Worm (Caenorhabditis elegans) whole organism, dauer: ENCODE measurements around the gene C06H2.7.

Source experiments
- unc-62 ChIP-seq: sonication (generic microtip); optimal IDR thresholded peaks from 2 replicates; lab custom pipeline; 2017; ENCODE audit warnings: missing biosample characterization, missing genetic modification reagents, missing genetic modification characterization

Gene C06H2.7

ce11 chrV:11148971-11149370 lies 4.4 kb upstream of the C06H2.7 start:
- TF ChIP-seq unc-62, result no peak

DNA sequence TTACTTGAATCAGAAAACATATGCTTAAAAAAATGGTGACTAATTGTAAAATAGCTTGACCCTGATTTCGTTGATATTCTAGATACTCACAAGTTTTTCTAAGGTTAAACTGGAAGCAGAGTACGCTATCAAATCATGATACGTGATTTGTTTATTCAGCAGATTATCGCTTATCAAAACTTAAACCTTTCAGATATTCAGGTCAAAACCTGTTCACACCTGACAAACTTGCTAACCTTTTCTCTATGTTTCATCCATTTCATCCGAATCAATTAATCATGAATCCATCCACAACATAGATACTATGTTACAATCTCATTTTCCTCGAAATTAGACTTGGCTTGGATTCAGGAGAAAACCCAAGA lies 3.2 kb upstream of the C06H2.7 start:
- no peak for TF ChIP-seq unc-62

- TF ChIP-seq unc-62, result no peak
Observed at ce11 chrV:11146958-11147779, 2.6 kb upstream of the C06H2.7 start, which contains the start of the genes T19C4.24 and nlp-33. TSS of gene T19C4.24 (minus strand) at chrV:11147008. TSS of gene nlp-33 (plus strand) at chrV:11147346.

DNA sequence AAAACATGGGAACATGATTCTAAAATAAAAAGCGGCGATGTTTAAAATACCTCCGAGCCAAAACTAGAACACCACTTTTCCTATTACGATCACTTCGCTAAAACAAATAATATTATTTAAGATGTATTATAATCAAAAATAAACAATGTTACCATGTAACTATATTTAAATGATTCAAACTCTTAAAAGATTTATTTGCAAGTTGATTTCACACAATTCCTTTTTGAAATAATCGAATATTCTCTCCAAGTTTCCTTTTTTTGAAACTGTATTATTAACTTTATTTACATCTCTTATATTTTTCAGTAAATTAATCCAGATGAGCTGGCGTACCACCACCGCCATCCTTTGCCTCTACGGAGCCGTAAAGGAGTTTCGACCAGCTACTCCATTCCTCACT lies 3.4 kb downstream of the C06H2.7 start, which contains the start of gene folt-1:
Gene folt-1, plus strand, starts transcription at position 301 of the 400 bp plus-strand sequence.
- TF ChIP-seq unc-62, result no peak

DNA sequence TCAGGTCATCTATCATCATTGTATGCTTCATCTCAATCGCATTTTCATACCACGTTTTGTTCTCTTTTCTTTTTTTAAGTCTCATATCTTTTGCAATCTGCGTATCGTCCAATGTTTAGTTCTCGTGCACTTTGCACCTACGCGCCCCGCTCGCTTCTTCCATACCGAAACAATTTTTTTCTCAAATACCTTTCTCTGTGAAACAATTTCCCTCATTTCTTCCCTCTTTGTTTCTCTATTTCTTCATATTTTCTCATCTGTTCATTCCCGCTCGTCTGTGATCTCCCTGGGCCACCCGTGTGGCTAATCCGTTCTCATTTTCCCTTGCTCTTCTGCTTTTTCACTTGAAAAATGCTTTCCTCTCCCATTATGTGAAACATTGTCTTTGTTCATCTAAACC lies 4.3 kb downstream of the C06H2.7 start:
- TF ChIP-seq unc-62, result no peak

DNA sequence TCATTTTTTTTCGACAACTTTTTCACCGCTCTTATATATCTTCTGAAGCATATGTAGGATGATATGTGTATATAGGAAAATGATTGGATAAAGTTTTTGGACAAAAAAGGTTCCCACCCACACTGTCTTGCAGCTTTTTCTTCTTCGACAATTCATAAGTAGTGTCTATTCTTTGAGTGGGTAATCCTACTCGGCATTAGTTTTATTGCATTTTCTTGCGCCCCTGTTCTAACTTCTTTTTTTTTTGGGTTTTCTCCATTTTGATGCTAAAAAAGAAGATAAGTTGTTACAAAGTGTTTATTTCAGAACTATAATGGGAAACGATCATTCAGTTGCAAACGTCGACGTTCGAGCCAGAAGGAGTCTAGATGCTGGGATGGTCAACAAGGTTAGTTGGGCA lies 10.3 kb downstream of the C06H2.7 start, which contains the start of gene glb-3:
Gene glb-3, plus strand, starts transcription at position 301 of the 400 bp plus-strand sequence.
- no peak for TF ChIP-seq unc-62

- no peak for TF ChIP-seq unc-62
Observed at ce11 chrV:11133516-11133915, 11.1 kb downstream of the C06H2.7 start.

DNA sequence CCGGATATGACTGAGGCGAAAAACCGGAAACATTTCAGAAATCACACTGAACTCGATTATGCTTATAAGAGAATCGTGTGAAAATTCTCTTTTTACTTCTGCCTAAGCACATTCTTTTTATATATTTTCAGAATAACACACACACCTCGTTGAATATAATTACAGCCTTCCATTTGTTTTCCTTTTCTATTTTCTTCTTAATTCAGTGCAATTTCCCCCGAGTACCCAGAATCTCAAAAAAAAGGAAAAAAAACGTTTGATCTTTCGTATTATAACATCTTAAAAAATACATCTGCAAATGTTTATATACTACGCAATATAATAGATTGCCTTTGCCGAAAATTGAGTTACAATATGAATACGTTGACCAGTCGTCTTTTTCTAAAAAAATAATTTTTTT lies 12.8 kb downstream of the C06H2.7 start:
- TF ChIP-seq unc-62, result no peak

DNA sequence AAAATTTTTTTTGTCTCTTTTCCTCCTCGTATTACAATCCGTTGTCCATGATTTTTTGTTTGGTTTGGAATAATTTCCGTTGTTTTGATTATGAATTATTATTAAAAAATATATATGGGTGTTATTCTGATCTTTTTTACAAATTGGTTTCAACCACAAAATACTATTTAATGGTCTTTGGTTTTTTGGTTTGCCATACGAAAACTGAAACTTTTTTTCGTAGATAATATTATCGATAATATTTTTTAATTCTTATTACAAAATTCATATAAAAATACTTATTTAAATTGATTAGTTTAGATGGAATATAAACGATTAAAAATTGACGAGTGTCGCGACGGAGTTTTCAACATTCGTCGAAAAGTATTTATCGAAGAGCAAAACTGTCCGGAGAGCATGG lies 17.4 kb downstream of the C06H2.7 start, which contains the start of gene jmjd-5:
Gene jmjd-5, plus strand, starts transcription at position 301 of the 400 bp plus-strand sequence.
- TF ChIP-seq unc-62, result no peak

DNA sequence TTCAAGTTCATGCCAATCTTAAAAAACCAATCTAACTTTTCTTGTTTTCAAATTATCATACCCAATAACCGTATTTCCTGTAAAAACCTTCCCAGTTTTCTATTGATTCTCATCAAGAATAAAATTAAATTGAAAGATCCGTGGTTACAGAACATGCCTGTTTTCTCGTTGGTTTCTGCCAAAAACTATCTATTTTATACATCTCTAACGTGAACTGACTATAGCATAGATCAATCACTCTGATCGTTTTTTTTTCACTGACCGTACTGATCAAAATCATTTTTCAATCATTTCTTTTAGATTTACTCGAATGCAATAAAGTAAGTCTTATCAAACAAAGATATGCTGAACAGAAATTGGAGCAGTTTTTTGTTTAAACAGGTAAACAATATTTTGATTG lies 19.7 kb downstream of the C06H2.7 start, which contains the start of gene C06H2.2:
Gene C06H2.2, plus strand, starts transcription at position 301 of the 400 bp plus-strand sequence.
- no peak for TF ChIP-seq unc-62

- TF ChIP-seq unc-62, result no peak
Observed at ce11 chrV:11123817-11124337, 20.7 kb downstream of the C06H2.7 start, which contains the start of the genes atp-5 and lmtr-3. TSS of gene atp-5 (minus strand) at chrV:11123867. TSS of gene lmtr-3 (plus strand) at chrV:11124186.

DNA sequence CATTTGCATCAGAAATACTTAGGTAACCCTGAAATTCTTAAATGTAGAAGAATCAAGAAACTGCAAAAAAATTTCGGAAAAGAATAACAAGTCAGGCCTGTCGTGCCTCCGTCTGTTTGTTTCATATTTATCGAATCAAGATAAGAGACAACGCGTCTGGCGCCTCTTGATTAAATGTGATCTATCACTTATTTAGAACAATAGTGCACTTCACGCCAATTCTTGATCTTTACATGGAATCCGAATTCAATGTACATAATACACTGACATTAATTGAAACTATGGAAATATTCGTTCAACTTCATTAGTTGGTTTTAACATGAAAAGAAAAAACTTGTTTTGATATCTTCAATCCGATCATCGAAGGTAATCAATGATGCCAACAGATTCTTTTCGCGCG lies 22.1 kb downstream of the C06H2.7 start, which contains the start of gene mboa-2:
Gene mboa-2, minus strand, starts transcription at position 28 of the 400 bp plus-strand sequence.
- TF ChIP-seq unc-62, result no peak

DNA sequence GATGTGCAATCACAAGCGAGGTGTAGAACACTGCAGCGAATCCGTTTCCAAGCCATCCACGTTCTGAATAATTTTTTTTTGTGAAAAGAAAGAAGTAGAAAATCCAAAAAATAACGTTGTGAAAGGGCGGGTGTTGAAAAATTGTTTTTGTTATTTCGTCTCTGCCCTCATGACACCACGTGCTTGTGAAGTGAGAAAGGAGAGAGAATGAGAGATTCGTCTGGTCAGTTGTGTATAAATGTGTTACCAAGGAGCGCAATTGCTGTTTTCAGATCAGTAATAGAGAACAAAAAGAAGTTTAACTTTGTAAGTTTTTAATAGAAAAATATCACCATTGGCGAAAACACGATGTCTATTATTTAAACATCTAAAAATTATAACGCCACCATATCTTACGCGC lies 23.3 kb downstream of the C06H2.7 start:
- TF ChIP-seq unc-62, result no peak

- TF ChIP-seq unc-62, result no peak
Observed at ce11 chrV:11119294-11119755, 25.3 kb downstream of the C06H2.7 start, which contains the start of gene scb-1. TSS of gene scb-1 (minus strand) at chrV:11119705.

DNA sequence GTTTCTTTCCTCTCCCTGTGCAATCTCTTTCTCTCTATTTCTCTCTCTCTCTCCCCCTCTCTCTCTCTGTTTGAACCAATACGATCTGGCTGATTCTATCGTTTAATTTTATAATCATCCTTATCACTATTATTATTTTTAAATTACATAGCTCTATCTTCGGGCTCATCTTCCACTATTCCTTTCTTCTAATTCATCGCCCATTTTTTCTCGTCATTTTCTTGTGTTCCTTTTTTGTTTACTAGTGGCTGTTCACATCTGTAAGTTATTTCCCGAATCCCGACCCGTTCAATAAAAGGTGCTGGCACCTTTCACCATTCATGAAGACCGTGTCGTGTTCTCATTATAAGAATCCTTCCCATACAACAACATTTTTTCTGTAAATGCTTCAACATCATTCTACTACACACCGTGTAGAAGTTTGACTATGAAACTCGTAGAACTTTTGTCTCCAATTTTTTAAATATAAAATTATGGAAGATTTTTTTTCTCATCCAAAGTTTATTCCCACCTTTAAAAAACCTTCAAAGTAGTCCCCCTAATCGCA lies 26.3 kb downstream of the C06H2.7 start:
- no peak for TF ChIP-seq unc-62

DNA sequence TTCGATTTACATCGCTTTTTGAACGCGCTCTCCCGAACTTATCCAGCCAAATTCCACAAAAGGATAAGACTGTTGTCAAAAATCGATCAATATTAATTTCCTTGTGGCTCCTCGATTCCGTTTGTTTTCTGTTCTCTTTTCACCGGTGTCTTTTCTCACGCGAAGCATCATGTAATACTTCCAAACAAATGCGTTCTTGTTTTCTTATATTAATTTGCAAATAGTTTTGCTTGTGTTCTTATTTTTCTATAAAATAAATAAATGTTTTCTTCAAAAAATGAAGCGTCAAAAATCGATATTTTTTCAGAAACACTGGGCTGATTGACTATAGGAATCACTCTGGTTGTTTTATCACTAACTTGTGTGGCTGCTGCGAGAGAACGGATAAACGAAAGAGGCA lies 31.0 kb downstream of the C06H2.7 start, which contains the start of gene math-33:
Gene math-33, plus strand, starts transcription at position 301 of the 400 bp plus-strand sequence.
- no peak for TF ChIP-seq unc-62

ce11 chrV:11113041-11113574 lies 31.5 kb downstream of the C06H2.7 start, which contains the start of gene erfa-3:
TSS of gene erfa-3 (minus strand) at chrV:11113091.
- TF ChIP-seq unc-62, result no peak
